Worm (Caenorhabditis elegans) whole organism, L3 larva: Measurements from ENCODE around the gene gegf-1.

Source experiments
- aly-2 ChIP-seq: fragments of 150-350 bp; optimal IDR thresholded peaks from 2 replicates; lab custom pipeline; 2014; ENCODE audit warnings: missing biosample characterization, missing genetic modification characterization
- ceh-82 ChIP-seq: fragments of 150-350 bp; optimal IDR thresholded peaks from 2 replicates; lab custom pipeline; 2014; ENCODE audit warnings: missing biosample characterization, missing genetic modification characterization
- nhr-11 ChIP-seq: fragments of 150-350 bp; optimal IDR thresholded peaks from 2 replicates; lab custom pipeline; 2014; ENCODE audit warnings: missing biosample characterization, missing genetic modification characterization
- nhr-237 ChIP-seq: fragments of 150-350 bp; optimal IDR thresholded peaks from 2 replicates; lab custom pipeline; 2014; ENCODE audit warnings: missing biosample characterization, missing genetic modification characterization
- nhr-25 ChIP-seq: sonication (generic microtip); optimal IDR thresholded peaks from 2 replicates; lab custom pipeline; 2017; ENCODE audit warnings: missing biosample characterization, missing genetic modification characterization
- nhr-28 ChIP-seq: fragments of 150-350 bp; optimal IDR thresholded peaks from 2 replicates; lab custom pipeline; 2014; ENCODE audit warnings: missing biosample characterization, missing genetic modification characterization
- pqm-1 ChIP-seq: fragments of 150-350 bp; optimal IDR thresholded peaks from 2 replicates; lab custom pipeline; 2017; ENCODE audit warnings: missing biosample characterization, missing genetic modification characterization, inconsistent platforms
- skn-1 ChIP-seq: fragments of 150-350 bp; optimal IDR thresholded peaks from 2 replicates; lab custom pipeline; 2014; ENCODE audit warnings: missing biosample characterization, missing genetic modification characterization

- TF ChIP-seq skn-1 (no peak), nhr-28 (tag; lab: Kevin White, UChicago) (no peak), nhr-237 (no peak), pqm-1 (tag; lab: Kevin White, UChicago) (no peak), nhr-11 (tag; lab: Kevin White, UChicago) (no peak), ceh-82 (tag; lab: Kevin White, UChicago) (no peak), nhr-25 (no peak), aly-2 (tag; lab: Kevin White, UChicago) (no peak)
Observed at ce11 chrIV:133968-134367, 23.7 kb downstream of the gegf-1 start.
